Worm (Caenorhabditis elegans) whole organism, L4 larva: ENCODE measurements around the gene mtg-1.
A peak's percentile ranks its signal among the peaks of the same experiment; 100 is the strongest.

Experiments used
- F44E2.7 ChIP-seq: fragments of 200-800 bp; sonication (Bioruptor generic); IDR thresholded peaks from 2 replicates; pipeline ENCODE4 v2.1.2; 2022; ENCODE audit warnings: missing genetic modification characterization, missing compliant biosample characterization
- R02D3.7 ChIP-seq: fragments of 150-350 bp; sonication (generic microtip); optimal IDR thresholded peaks from 3 replicates; lab custom pipeline; 2014; ENCODE audit warnings: missing biosample characterization, missing genetic modification characterization
- Y105C5A.15 ChIP-seq: fragments of 200-800 bp; sonication (Bioruptor generic); IDR thresholded peaks from 2 replicates; pipeline ENCODE4 v1.3.6; 2022; ENCODE audit warnings: missing genetic modification characterization, missing compliant biosample characterization
- Y48G9A.11 ChIP-seq: fragments of 200-800 bp; sonication (Bioruptor generic); IDR thresholded peaks from 2 replicates; pipeline ENCODE4 v1.3.6; 2022; ENCODE audit warnings: missing genetic modification reagents, missing genetic modification characterization, missing compliant biosample characterization
- aha-1 ChIP-seq: fragments of 150-350 bp; peaks from one replicate; lab custom pipeline; 2014; ENCODE audit warnings: missing biosample characterization, missing genetic modification characterization
- arid-1 ChIP-seq: fragments of 200-800 bp; sonication (Bioruptor generic); conservative IDR thresholded peaks from 2 replicates; pipeline ENCODE4 v1.3.6; 2022; ENCODE audit warnings: missing genetic modification reagents, missing genetic modification characterization, missing compliant biosample characterization
- attf-4 ChIP-seq: sonication (generic microtip); optimal IDR thresholded peaks from 3 replicates; lab custom pipeline; 2017; ENCODE audit warnings: missing biosample characterization, missing genetic modification characterization
- ceh-20 ChIP-seq: fragments of 200-800 bp; sonication (Bioruptor generic); IDR thresholded peaks from 2 replicates; pipeline ENCODE4 v1.3.6; 2022; ENCODE audit warnings: missing genetic modification reagents, missing genetic modification characterization, missing compliant biosample characterization
- ceh-44 ChIP-seq: fragments of 200-800 bp; sonication (Bioruptor generic); IDR thresholded peaks from 2 replicates; pipeline ENCODE4 v1.3.6; 2022; ENCODE audit warnings: missing genetic modification reagents, missing genetic modification characterization, missing compliant biosample characterization
- dmd-6 ChIP-seq: fragments of 200-800 bp; sonication (Bioruptor generic); IDR thresholded peaks from 2 replicates; pipeline ENCODE4 v1.3.6; 2022; ENCODE audit warnings: missing genetic modification reagents, missing genetic modification characterization, missing compliant biosample characterization
- dmd-8 ChIP-seq: fragments of 200-800 bp; sonication (Bioruptor generic); IDR thresholded peaks from 2 replicates; pipeline ENCODE4 v1.3.6; 2022; ENCODE audit warnings: missing genetic modification characterization, missing compliant biosample characterization
- dpl-1 ChIP-seq: fragments of 150-350 bp; optimal IDR thresholded peaks from 2 replicates; lab custom pipeline; 2014; ENCODE audit warnings: missing biosample characterization, missing genetic modification reagents, missing genetic modification characterization
- egl-43 ChIP-seq: fragments of 200-800 bp; sonication (Bioruptor generic); IDR thresholded peaks from 2 replicates; pipeline ENCODE4 v1.3.6; 2022; ENCODE audit warnings: missing genetic modification reagents, missing genetic modification characterization, missing compliant biosample characterization
- hlh-30 ChIP-seq: sonication (generic microtip); optimal IDR thresholded peaks from 2 replicates; lab custom pipeline; 2017; ENCODE audit warnings: antibody characterized with exemption, mild to moderate bottlenecking, missing genetic modification characterization, missing compliant biosample characterization; ENCODE audit not compliant: insufficient read depth
- lin-15B ChIP-seq: fragments of 150-350 bp; sonication (generic microtip); optimal IDR thresholded peaks from 3 replicates; lab custom pipeline; 2014; ENCODE audit warnings: missing biosample characterization, missing genetic modification characterization
- lin-29 ChIP-seq: fragments of 200-800 bp; sonication (Bioruptor generic); IDR thresholded peaks from 2 replicates; pipeline ENCODE4 v1.3.6; 2022; ENCODE audit warnings: missing genetic modification reagents, missing genetic modification characterization, missing compliant biosample characterization
- lin-38 ChIP-seq: fragments of 200-800 bp; sonication (Bioruptor generic); IDR thresholded peaks from 2 replicates; pipeline ENCODE4 v1.3.6; 2022; ENCODE audit warnings: missing genetic modification reagents, missing genetic modification characterization, missing compliant biosample characterization
- lin-39 ChIP-seq: fragments of 150-350 bp; optimal IDR thresholded peaks from 2 replicates; lab custom pipeline; 2014; ENCODE audit warnings: missing biosample characterization, missing genetic modification reagents, missing genetic modification characterization
- madf-5 ChIP-seq, 2 experiments: fragments of 200-800 bp; sonication (Bioruptor generic); IDR thresholded peaks; 2 replicates each; pipeline ENCODE4 v1.3.6; 2022; ENCODE audit warnings: missing compliant biosample characterization in 2 of 2, missing genetic modification characterization in 2 of 2
- nhr-102 ChIP-seq: sonication (generic microtip); optimal IDR thresholded peaks from 2 replicates; lab custom pipeline; 2016; ENCODE audit warnings: mild to moderate bottlenecking, missing genetic modification characterization, moderate library complexity, missing compliant biosample characterization
- nhr-25 ChIP-seq: sonication (generic microtip); optimal IDR thresholded peaks from 2 replicates; lab custom pipeline; 2017; ENCODE audit warnings: missing genetic modification characterization, mild to moderate bottlenecking, missing compliant biosample characterization, antibody characterized with exemption, moderate library complexity, borderline replicate concordance; ENCODE audit not compliant: insufficient read depth
- nhr-41 ChIP-seq: fragments of 200-800 bp; sonication (Bioruptor generic); IDR thresholded peaks from 2 replicates; pipeline ENCODE4 v1.3.6; 2022; ENCODE audit warnings: missing genetic modification reagents, missing genetic modification characterization, missing compliant biosample characterization
- nhr-6 ChIP-seq: fragments of 150-350 bp; optimal IDR thresholded peaks from 2 replicates; lab custom pipeline; 2014; ENCODE audit warnings: missing biosample characterization, missing genetic modification characterization
- nhr-76 ChIP-seq: fragments of 150-350 bp; optimal IDR thresholded peaks from 2 replicates; lab custom pipeline; 2014; ENCODE audit warnings: missing biosample characterization, missing genetic modification characterization
- pha-4 ChIP-seq, 2 experiments: fragments of 150-350 bp in 1 of 2; fragments of 200-800 bp in 1 of 2; sonication (Bioruptor generic) in 1 of 2; IDR thresholded peaks in 1 of 2; optimal IDR thresholded peaks in 1 of 2; 2 replicates each; pipeline versions ENCODE4 v1.3.6 to Lab custom; 2014 to 2022; ENCODE audit warnings: missing genetic modification characterization in 2 of 2, missing genetic modification reagents in 2 of 2, missing biosample characterization in 1 of 2, missing compliant biosample characterization in 1 of 2
- rbr-2 ChIP-seq: sonication (generic microtip); optimal IDR thresholded peaks from 2 replicates; lab custom pipeline; 2016; ENCODE audit warnings: missing genotype, missing genetic modification characterization, missing compliant biosample characterization
- saeg-2 ChIP-seq: fragments of 200-800 bp; sonication (Bioruptor generic); IDR thresholded peaks from 2 replicates; pipeline ENCODE4 v1.3.6; 2022; ENCODE audit warnings: missing genetic modification reagents, missing genetic modification characterization, missing compliant biosample characterization
- set-16 ChIP-seq: fragments of 200-800 bp; sonication (Bioruptor generic); IDR thresholded peaks from 2 replicates; pipeline ENCODE4 v1.3.6; 2022; ENCODE audit warnings: missing genetic modification reagents, missing genetic modification characterization, missing compliant biosample characterization
- snpc-1.2 ChIP-seq: fragments of 200-800 bp; sonication (Bioruptor generic); IDR thresholded peaks from 2 replicates; pipeline ENCODE4 v1.3.6; 2022; ENCODE audit warnings: missing genetic modification reagents, missing genetic modification characterization, missing compliant biosample characterization
- snpc-4 ChIP-seq: fragments of 150-350 bp; optimal IDR thresholded peaks from 2 replicates; lab custom pipeline; 2014; ENCODE audit warnings: missing biosample characterization, missing genetic modification characterization
- unc-130 ChIP-seq: sonication (generic microtip); optimal IDR thresholded peaks from 2 replicates; lab custom pipeline; 2016; ENCODE audit warnings: missing genetic modification reagents, missing genetic modification characterization, missing compliant biosample characterization
- zfp-3 ChIP-seq: fragments of 200-800 bp; sonication (Bioruptor generic); conservative IDR thresholded peaks from 2 replicates; pipeline ENCODE4 v1.3.6; 2022; ENCODE audit warnings: missing genetic modification reagents, missing genetic modification characterization, missing compliant biosample characterization

mtg-1 gene

DNA sequence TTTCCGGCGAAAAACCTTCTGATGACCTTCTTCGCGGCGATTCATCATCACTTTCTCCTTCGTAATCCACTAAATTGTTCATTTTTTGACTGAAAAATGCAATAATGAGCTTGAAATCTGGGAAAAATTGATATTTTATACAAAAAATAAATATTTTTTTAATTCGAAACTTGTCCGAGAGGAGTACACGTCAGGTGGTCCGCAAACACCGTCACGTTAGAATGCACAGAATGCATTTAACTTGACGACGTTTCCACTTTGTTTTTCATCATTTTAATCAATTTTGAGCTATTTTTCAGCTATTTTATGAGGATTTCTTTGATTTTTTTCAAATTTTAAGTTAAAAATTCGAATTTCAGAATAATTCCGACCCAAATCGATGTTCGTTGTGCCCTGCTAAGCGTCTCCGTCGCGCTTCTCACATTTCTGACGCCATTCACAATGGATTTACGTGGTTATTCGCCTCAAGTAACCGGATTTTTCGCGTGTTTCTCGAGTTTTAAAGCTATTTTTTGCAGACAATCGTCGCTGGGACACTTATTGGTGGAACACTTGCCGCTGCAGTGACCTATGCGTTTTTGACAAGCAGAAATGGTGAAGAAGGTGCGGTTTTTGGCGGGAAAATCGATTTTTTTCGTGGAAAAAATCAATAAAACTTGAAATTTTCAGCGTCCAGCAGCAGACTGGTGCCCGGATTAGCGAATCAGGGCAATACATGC is 25.0 kb downstream of the mtg-1 start, which contains the start of the genes eelo-1 and Y67D2.2 (continued):
- no peak for TF ChIP-seq madf-5 (GFP tag; IDR thresholded peaks at IDR 0.05; lab: Robert Waterston, UW)
- TF ChIP-seq R02D3.7 (tag; lab: Kevin White, UChicago): no peak
- no peak for TF ChIP-seq rbr-2 (tag; lab: Kevin White, UChicago)
- TF ChIP-seq pha-4 (GFP tag; IDR thresholded peaks at IDR 0.05; lab: Robert Waterston, UW): no peak
- TF ChIP-seq pha-4 (tag; optimal IDR thresholded peaks at IDR 0.05; lab: Kevin White, UChicago): no peak
- TF ChIP-seq, all 104 proteins: peak for 13

DNA sequence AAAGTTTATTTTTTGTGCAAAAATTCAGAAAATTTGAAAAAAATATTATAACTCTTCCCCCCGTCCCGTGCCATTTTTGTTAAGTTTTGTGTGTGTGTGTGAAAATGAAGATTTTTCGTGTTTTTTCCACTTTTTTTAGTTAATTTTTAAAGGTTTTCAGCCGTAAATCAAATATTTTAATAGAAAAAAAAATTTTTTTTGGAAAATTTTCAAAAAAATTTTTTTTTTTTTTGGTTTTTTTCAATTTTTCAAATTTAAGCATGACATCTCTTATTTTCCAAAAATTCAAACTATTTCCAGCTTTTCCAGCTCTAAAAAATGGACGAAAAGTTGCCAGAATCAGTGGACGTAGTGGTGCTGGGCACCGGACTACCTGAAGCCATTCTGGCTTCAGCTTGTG is 36.4 kb downstream of the mtg-1 start, which contains the start of gene rep-1:
Gene rep-1, plus strand, starts transcription at position 301 of the 400 bp plus-strand sequence.
- no peak for TF ChIP-seq dmd-8 (GFP tag; lab: Robert Waterston, UW)
- no peak for TF ChIP-seq attf-4 (tag; lab: Kevin White, UChicago)
- TF ChIP-seq hlh-30: no peak
- no peak for TF ChIP-seq F44E2.7 (GFP tag; lab: Robert Waterston, UW)
- TF ChIP-seq nhr-41 (GFP tag; lab: Robert Waterston, UW): no peak
- TF ChIP-seq nhr-25 (tag; lab: Kevin White, UChicago): no peak
- TF ChIP-seq lin-29 (GFP tag; lab: Robert Waterston, UW): no peak
- no peak for TF ChIP-seq dmd-6 (GFP tag; lab: Robert Waterston, UW)
- TF ChIP-seq nhr-6 (tag; lab: Kevin White, UChicago): no peak
- TF ChIP-seq unc-130: no peak

DNA sequence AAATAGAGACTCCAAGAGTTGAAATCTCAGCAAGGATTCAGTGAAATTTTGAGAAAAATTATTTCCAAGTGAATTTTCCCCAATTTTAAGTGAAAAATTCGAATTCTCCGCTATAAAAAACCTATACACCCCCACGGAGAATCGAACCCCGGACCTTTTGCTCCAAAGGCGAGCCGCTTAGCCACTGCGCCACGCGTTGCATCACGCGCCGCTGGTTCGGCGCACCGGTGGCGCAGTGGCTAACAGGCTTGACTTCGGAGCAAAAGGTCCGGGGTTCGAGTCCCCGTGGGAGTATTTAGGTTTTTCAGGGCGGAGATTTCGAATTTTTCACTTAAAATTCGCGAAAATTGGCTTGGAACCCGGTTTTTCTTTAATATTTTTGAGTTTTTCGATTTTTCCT is 42.1 kb downstream of the mtg-1 start:
- TF ChIP-seq snpc-1.2 (no peak), pha-4 (GFP tag; IDR thresholded peaks at IDR 0.05; lab: Robert Waterston, UW) (no peak), pha-4 (tag; optimal IDR thresholded peaks at IDR 0.05; lab: Kevin White, UChicago) (no peak), dpl-1 (GFP tag; lab: Kevin White, UChicago) (no peak), saeg-2 (GFP tag; lab: Robert Waterston, UW) (no peak), nhr-76 (tag; lab: Kevin White, UChicago) (no peak), ceh-20 (GFP tag; lab: Robert Waterston, UW) (no peak), zfp-3 (GFP tag; lab: Robert Waterston, UW) (no peak), snpc-4 (tag; lab: Kevin White, UChicago) (no peak), nhr-25 (tag; lab: Kevin White, UChicago) (no peak), set-16 (GFP tag; lab: Robert Waterston, UW) (peak; percentile 77), aha-1 (tag; lab: Kevin White, UChicago) (no peak), lin-15B (tag; lab: Kevin White, UChicago) (no peak), egl-43 (no peak), lin-38 (GFP tag; lab: Robert Waterston, UW) (0 out of 2 replicates have a peak, but pooled peaks have one; percentile 14), Y105C5A.15 (GFP tag; lab: Robert Waterston, UW) (0 out of 2 replicates have a peak, but pooled peaks have one; percentile 11)
- TF ChIP-seq, all 104 proteins: peak for 3

DNA sequence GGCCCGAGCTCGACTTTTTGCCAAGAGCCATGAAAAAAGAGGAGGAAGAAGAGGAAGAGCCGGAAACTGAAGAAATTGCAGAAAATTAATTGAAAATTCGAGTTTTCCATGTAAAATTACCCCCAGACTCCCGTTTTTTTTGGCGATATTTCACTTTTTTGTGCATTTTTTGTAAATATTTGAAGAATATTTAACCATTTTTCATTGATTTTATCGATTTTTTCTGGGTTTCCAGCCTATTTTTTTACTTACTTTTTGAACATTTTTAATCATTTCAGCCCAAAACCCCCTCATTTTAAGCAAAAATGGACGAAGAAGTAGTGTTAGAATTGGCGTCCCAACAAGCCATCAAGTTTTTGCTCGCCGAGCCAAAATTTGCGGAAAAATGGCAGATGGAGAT is 42.9 kb downstream of the mtg-1 start, which contains the start of gene Y22D7AL.7:
Gene Y22D7AL.7, plus strand, starts transcription at position 301 of the 400 bp plus-strand sequence.
- TF ChIP-seq Y48G9A.11 (GFP tag; lab: Robert Waterston, UW): no peak
- no peak for TF ChIP-seq lin-39 (tag; lab: Kevin White, UChicago)
- no peak for TF ChIP-seq arid-1
- TF ChIP-seq ceh-44 (GFP tag; lab: Robert Waterston, UW): no peak
- TF ChIP-seq nhr-102 (tag; lab: Kevin White, UChicago): no peak
